Fruit fly (Drosophila melanogaster): ENCODE results near the gene CG4483.

CG4483 gene

DNA sequence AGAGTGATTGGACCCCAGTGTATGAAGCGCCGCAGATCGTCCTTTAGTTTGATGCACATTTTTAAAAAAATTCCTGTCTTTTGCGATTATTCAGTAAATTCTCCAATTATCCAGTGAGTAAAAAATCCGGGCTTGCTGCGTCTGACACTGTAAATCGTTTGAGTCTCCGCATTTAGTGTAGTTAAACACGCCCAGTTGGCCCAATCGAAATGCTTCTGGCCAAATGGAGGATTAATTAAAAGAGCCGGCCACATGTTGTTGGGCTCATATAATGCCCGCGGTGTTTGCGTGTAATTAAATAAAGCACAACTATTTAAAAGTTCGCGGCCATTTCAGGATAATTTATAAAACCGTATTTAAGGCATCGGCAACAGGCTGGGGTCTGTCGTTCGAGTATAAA is at the start of gene CG4483:
CG4483 (minus strand) TSS at position 101 of the 400 bp plus-strand sequence.
- TF ChIP-seq CG7786 (GFP tag; optimal IDR thresholded peaks at IDR 0.05), result no peak
- TF ChIP-seq CG4360 (GFP tag; IDR thresholded peaks at IDR 0.05), result no peak
- no peak for TF ChIP-seq CG6854 (GFP tag; optimal IDR thresholded peaks at IDR 0.05)
- TF ChIP-seq HHEX (GFP tag; optimal IDR thresholded peaks at IDR 0.05), result no peak
- no peak for TF ChIP-seq Drgx (GFP tag; IDR thresholded peaks at IDR 0.05)
- no peak for TF ChIP-seq crp (GFP tag; optimal IDR thresholded peaks at IDR 0.05)
- TF ChIP-seq CG4617 (GFP tag; optimal IDR thresholded peaks at IDR 0.05; ENCODE audit: borderline replicate concordance), result no peak
- TF ChIP-seq Gug (GFP tag; IDR thresholded peaks at IDR 0.05), result no peak
- no peak for TF ChIP-seq Bgb (GFP tag; IDR thresholded peaks at IDR 0.05; ENCODE audit: partially characterized antibody)
- no peak for TF ChIP-seq CG6683 (GFP tag; optimal IDR thresholded peaks at IDR 0.05)
- no peak for TF ChIP-seq CG15073 (GFP tag; optimal IDR thresholded peaks at IDR 0.05)
- no peak for TF ChIP-seq sob (GFP tag; IDR thresholded peaks at IDR 0.05)
- no peak for TF ChIP-seq tup (GFP tag; optimal IDR thresholded peaks at IDR 0.05)
- TF ChIP-seq CG3065 (GFP tag; optimal IDR thresholded peaks at IDR 0.05), result no peak
- no peak for TF ChIP-seq CG17361 (GFP tag; IDR thresholded peaks at IDR 0.05)
- TF ChIP-seq luna (GFP tag; optimal IDR thresholded peaks at IDR 0.05), result no peak
- TF ChIP-seq Hr3 (GFP tag; optimal IDR thresholded peaks at IDR 0.05), result no peak
- TF ChIP-seq CG15696 (tag; optimal IDR thresholded peaks at IDR 0.05), result no peak
- no peak for TF ChIP-seq sr (GFP tag; IDR thresholded peaks at IDR 0.05)
- no peak for TF ChIP-seq Nf-YB (GFP tag; optimal IDR thresholded peaks at IDR 0.05)

DNA sequence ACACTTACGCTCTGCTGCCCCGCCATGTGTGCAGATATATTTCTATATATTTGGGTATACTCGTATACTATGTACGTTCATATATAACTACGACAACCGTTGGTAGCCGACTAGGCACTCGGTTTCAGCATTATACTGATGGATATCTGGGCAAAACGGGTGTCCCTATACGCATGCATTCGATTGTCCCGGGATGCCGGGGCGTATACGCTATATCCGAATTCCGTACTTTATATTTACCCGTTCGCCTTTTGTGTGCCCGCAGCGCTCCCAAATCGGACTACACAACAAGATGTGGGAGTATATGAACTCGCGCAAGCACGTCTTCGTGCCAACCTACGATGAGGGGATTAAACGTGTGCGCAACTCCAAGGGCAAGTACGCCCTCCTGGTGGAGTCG is 47.3 kb upstream of the CG4483 start:
- TF ChIP-seq chinmo (GFP tag; IDR thresholded peaks at IDR 0.05; ENCODE audit: partially characterized antibody) (0 out of 4 replicates have a peak, but pooled peaks have one; percentile 46), HLH3B (GFP tag; IDR thresholded peaks at IDR 0.05) (no peak), Hmx (GFP tag; optimal IDR thresholded peaks at IDR 0.05) (no peak), CG13894 (tag; optimal IDR thresholded peaks at IDR 0.05) (peak; percentile 93), pb (GFP tag; optimal IDR thresholded peaks at IDR 0.05) (no peak)

DNA sequence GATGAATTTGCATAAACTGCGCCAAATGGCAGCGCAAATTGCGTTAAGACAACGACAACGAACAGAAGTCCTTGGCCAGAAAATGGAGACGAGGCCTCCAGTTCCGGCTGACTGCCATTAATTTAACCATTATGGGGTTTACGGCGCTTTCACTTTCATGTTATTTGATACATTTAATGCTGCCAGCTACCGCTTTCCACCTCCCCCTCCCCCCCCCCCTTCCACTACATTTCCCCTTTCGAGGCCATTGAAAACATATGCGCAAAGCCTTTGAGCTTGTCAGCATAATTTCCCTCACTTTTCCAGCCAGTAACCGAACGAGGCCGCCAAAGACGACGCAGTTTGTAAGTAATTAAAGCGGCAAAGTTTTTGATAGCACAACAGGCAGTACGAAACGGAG is 25.8 kb upstream of the CG4483 start:
- TF ChIP-seq jigr1 (GFP tag; IDR thresholded peaks at IDR 0.05), result no peak
- no peak for TF ChIP-seq dm (GFP tag; optimal IDR thresholded peaks at IDR 0.05)
- no peak for TF ChIP-seq emc (GFP tag; optimal IDR thresholded peaks at IDR 0.05)
- no peak for TF ChIP-seq CG6175 (GFP tag; IDR thresholded peaks at IDR 0.05)
- no peak for TF ChIP-seq vvl (GFP tag; IDR thresholded peaks at IDR 0.05)
- TF ChIP-seq CG3838 (GFP tag; optimal IDR thresholded peaks at IDR 0.05), result no peak
- TF ChIP-seq ewg (GFP tag; optimal IDR thresholded peaks at IDR 0.05), result no peak
- TF ChIP-seq GATAe (GFP tag; conservative IDR thresholded peaks at IDR 0.05), result no peak
- no peak for TF ChIP-seq tx (GFP tag; optimal IDR thresholded peaks at IDR 0.05)
- TF ChIP-seq eve (GFP tag; optimal IDR thresholded peaks at IDR 0.05), result no peak

DNA sequence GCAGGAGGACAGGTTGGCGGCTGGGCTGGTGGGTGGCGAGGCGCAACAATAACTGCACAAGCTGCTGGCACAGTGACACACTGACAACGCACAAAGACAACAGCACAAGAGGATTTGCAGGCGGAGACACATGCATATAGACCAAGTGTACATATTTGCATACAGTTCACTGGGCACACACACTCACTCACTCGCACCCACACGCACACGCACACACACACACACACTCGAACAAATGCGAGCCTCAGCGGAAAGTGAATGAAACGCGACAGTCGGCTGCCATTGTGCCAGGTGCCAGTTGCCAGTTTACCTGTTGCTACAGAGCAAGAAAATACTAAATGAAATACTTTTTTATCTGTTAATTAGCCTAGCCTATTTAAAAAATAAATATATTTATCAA is 18.7 kb upstream of the CG4483 start:
- peak; percentile 54 for TF ChIP-seq Ets65A (GFP tag)
- peak; percentile 35 for TF ChIP-seq Hr39 (optimal IDR thresholded peaks at IDR 0.05)
- no peak for TF ChIP-seq prd (optimal IDR thresholded peaks at IDR 0.05)
- TF ChIP-seq prd (GFP tag; IDR thresholded peaks at IDR 0.05), result no peak
- no peak for TF ChIP-seq CG11398 (GFP tag; optimal IDR thresholded peaks at IDR 0.05)
